Worm (Caenorhabditis elegans): ENCODE results near the gene trx-5.

Gene trx-5

ce11 chrV:1534315-1534714 is at the start of gene trx-5:
Gene trx-5, minus strand, starts transcription at chrV:1534415.
- no peak for TF ChIP-seq unc-62 (GFP tag; optimal IDR thresholded peaks at IDR 0.05)

- TF ChIP-seq unc-62 (GFP tag; optimal IDR thresholded peaks at IDR 0.05): no peak
These were observed 49.0 kb upstream of the trx-5 start for ce11 chrV:1583242-1583641.

ce11 chrV:1579790-1580189 is 45.6 kb upstream of the trx-5 start:
- TF ChIP-seq unc-62 (GFP tag; optimal IDR thresholded peaks at IDR 0.05): no peak

ce11 chrV:1578572-1579230 is 44.5 kb upstream of the trx-5 start:
- no peak for TF ChIP-seq unc-62 (GFP tag; optimal IDR thresholded peaks at IDR 0.05)

- no peak for TF ChIP-seq unc-62 (GFP tag; optimal IDR thresholded peaks at IDR 0.05)
These were observed 43.0 kb upstream of the trx-5 start for ce11 chrV:1577092-1577709.

- TF ChIP-seq unc-62 (GFP tag; optimal IDR thresholded peaks at IDR 0.05): no peak
These were observed 41.4 kb upstream of the trx-5 start for ce11 chrV:1575493-1576084.

ce11 chrV:1574599-1574998 is 40.4 kb upstream of the trx-5 start:
- TF ChIP-seq unc-62 (GFP tag; optimal IDR thresholded peaks at IDR 0.05): no peak

ce11 chrV:1572585-1572984 is 38.4 kb upstream of the trx-5 start:
- no peak for TF ChIP-seq unc-62 (GFP tag; optimal IDR thresholded peaks at IDR 0.05)

- TF ChIP-seq unc-62 (GFP tag; optimal IDR thresholded peaks at IDR 0.05): no peak
These were observed 36.5 kb upstream of the trx-5 start for ce11 chrV:1570679-1571078.

ce11 chrV:1569750-1570419 is 35.7 kb upstream of the trx-5 start:
- TF ChIP-seq unc-62 (GFP tag; optimal IDR thresholded peaks at IDR 0.05): no peak

- no peak for TF ChIP-seq unc-62 (GFP tag; optimal IDR thresholded peaks at IDR 0.05)
These were observed 32.6 kb upstream of the trx-5 start, which contains the start of gene cdc-25.2 for ce11 chrV:1566776-1567175. Gene cdc-25.2, plus strand, starts transcription at chrV:1567076.

- TF ChIP-seq unc-62 (GFP tag; optimal IDR thresholded peaks at IDR 0.05): no peak
These were observed 23.9 kb upstream of the trx-5 start for ce11 chrV:1558113-1558512.

ce11 chrV:1555072-1555471 is 20.9 kb upstream of the trx-5 start:
- TF ChIP-seq unc-62 (GFP tag; optimal IDR thresholded peaks at IDR 0.05): no peak

ce11 chrV:1553004-1553403 is 18.8 kb upstream of the trx-5 start, which contains the start of gene srsx-8:
Gene srsx-8, minus strand, starts transcription at chrV:1553104.
- TF ChIP-seq unc-62 (GFP tag; optimal IDR thresholded peaks at IDR 0.05): no peak

ce11 chrV:1551143-1551542 is 16.9 kb upstream of the trx-5 start:
- TF ChIP-seq unc-62 (GFP tag; optimal IDR thresholded peaks at IDR 0.05): no peak

ce11 chrV:1550697-1551096 is 16.5 kb upstream of the trx-5 start:
- TF ChIP-seq unc-62 (GFP tag; optimal IDR thresholded peaks at IDR 0.05): no peak

- no peak for TF ChIP-seq unc-62 (GFP tag; optimal IDR thresholded peaks at IDR 0.05)
These were observed 13.6 kb upstream of the trx-5 start, which contains the start of gene F52F10.2 for ce11 chrV:1547843-1548242. Gene F52F10.2, plus strand, starts transcription at chrV:1548143.

Measured in whole organism, dauer.